Worm (Caenorhabditis elegans): ENCODE measurements around the gene F59A6.2.

Gene F59A6.2

ce11 chrII:5057315-5057714, 42.8 kb downstream of the F59A6.2 start (continued):
- TF ChIP-seq mef-2 (tag; optimal IDR thresholded peaks at IDR 0.05) (no peak), lir-3 (tag; optimal IDR thresholded peaks at IDR 0.05; ENCODE audit: poor library complexity) (peak; percentile 38), nhr-47 (tag; optimal IDR thresholded peaks at IDR 0.05) (peak; percentile 70), efl-1 (optimal IDR thresholded peaks at IDR 0.05) (peak; percentile 41 to 67), efl-1 (GFP tag; optimal IDR thresholded peaks at IDR 0.05 in 1 of 2) (peak; percentile 39 to 94), pax-3 (tag; optimal IDR thresholded peaks at IDR 0.05) (peak; percentile 29), ceh-90 (tag; optimal IDR thresholded peaks at IDR 0.05) (no peak), efl-3 (GFP tag; optimal IDR thresholded peaks at IDR 0.05) (no peak), nhr-28 (tag; optimal IDR thresholded peaks at IDR 0.05) (no peak), unc-86 (tag; optimal IDR thresholded peaks at IDR 0.05) (no peak), lin-15B (tag; optimal IDR thresholded peaks at IDR 0.05) (no peak), nhr-84 (tag; optimal IDR thresholded peaks at IDR 0.05) (no peak), Y116A8C.19 (tag; optimal IDR thresholded peaks at IDR 0.05; ENCODE audit: borderline replicate concordance) (no peak), mab-9 (GFP tag; IDR thresholded peaks at IDR 0.05) (0 out of 2 replicates have a peak, but pooled peaks have one; percentile 43), nhr-90 (tag; optimal IDR thresholded peaks at IDR 0.05; ENCODE audit: poor library complexity) (peak; percentile 74), nhr-77 (tag; optimal IDR thresholded peaks at IDR 0.05) (peak; percentile 23), lsy-2 (tag; optimal IDR thresholded peaks at IDR 0.05) (peak; percentile 76 to 79), lin-39 (tag; optimal IDR thresholded peaks at IDR 0.05) (no peak), hpl-2 (GFP tag; optimal IDR thresholded peaks at IDR 0.05) (no peak), pag-3 (tag; optimal IDR thresholded peaks at IDR 0.05; ENCODE audit: borderline replicate concordance, insufficient read depth) (no peak), unc-98 (GFP tag; IDR thresholded peaks at IDR 0.05) (no peak), isw-1 (GFP tag; IDR thresholded peaks at IDR 0.05) (no peak; the same call in 1 of the 2 replicates), blmp-1 (tag; optimal IDR thresholded peaks at IDR 0.05) (no peak), skn-1 (tag; optimal IDR thresholded peaks at IDR 0.05) (peak; percentile 43), dsc-1 (tag; optimal IDR thresholded peaks at IDR 0.05) (peak; percentile 52), ceh-82 (tag; optimal IDR thresholded peaks at IDR 0.05) (peak in 2 of 3 experiments; percentile 11), elt-3 (tag; optimal IDR thresholded peaks at IDR 0.05) (peak in 1 of 6 experiments; percentile 59), ceh-8 (GFP tag; optimal IDR thresholded peaks at IDR 0.05) (no peak), sptf-1 (tag; optimal IDR thresholded peaks at IDR 0.05) (no peak), jun-1 (tag; optimal IDR thresholded peaks at IDR 0.05) (no peak), zag-1 (tag; optimal IDR thresholded peaks at IDR 0.05) (no peak), ceh-63 (GFP tag; optimal IDR thresholded peaks at IDR 0.05) (no peak), nhr-19 (GFP tag; conservative IDR thresholded peaks at IDR 0.05) (peak; percentile 76), unc-130 (tag; optimal IDR thresholded peaks at IDR 0.05) (peak; percentile 38), unc-30 (tag; optimal IDR thresholded peaks at IDR 0.05) (no peak), fkh-8 (tag; optimal IDR thresholded peaks at IDR 0.05) (no peak), ets-5 (GFP tag; IDR thresholded peaks at IDR 0.05) (no peak), tlp-1 (tag; optimal IDR thresholded peaks at IDR 0.05) (no peak), aha-1 (tag; optimal IDR thresholded peaks at IDR 0.05) (no peak), ces-1 (GFP tag; optimal IDR thresholded peaks at IDR 0.05) (no peak), mep-1 (tag; optimal IDR thresholded peaks at IDR 0.05) (peak; percentile 67), vab-15 (tag; optimal IDR thresholded peaks at IDR 0.05) (no peak), hlh-17 (GFP tag; optimal IDR thresholded peaks at IDR 0.05; ENCODE audit: borderline replicate concordance) (no peak), elt-2 (tag; optimal IDR thresholded peaks at IDR 0.05) (peak; percentile 89), zip-4 (GFP tag; optimal IDR thresholded peaks at IDR 0.05) (peak; percentile 32), fkh-10 (GFP tag; optimal IDR thresholded peaks at IDR 0.05) (no peak), sox-4 (tag; optimal IDR thresholded peaks at IDR 0.05) (no peak), alr-1 (tag; optimal IDR thresholded peaks at IDR 0.05; ENCODE audit: borderline replicate concordance) (no peak), rnt-1 (tag; optimal IDR thresholded peaks at IDR 0.05) (peak; percentile 85), C34B4.2 (tag; optimal IDR thresholded peaks at IDR 0.05) (no peak), nhr-20 (tag; optimal IDR thresholded peaks at IDR 0.05) (peak; percentile 76), pqm-1 (tag; optimal IDR thresholded peaks at IDR 0.05) (no peak), lin-35 (GFP tag; optimal IDR thresholded peaks at IDR 0.05) (peak; percentile 53 to 77)
